Worm (Caenorhabditis elegans) whole organism, L4 larva: ENCODE measurements around the gene arrd-15.

Experiments used
- D1046.2 ChIP-seq: fragments of 200-800 bp; sonication (Bioruptor generic); IDR thresholded peaks from 2 replicates; pipeline ENCODE4 v1.3.6; 2022; ENCODE audit warnings: missing genetic modification characterization, missing compliant biosample characterization
- F37D6.2 ChIP-seq: sonication (generic microtip); optimal IDR thresholded peaks from 2 replicates; lab custom pipeline; 2016; ENCODE audit warnings: mild to moderate bottlenecking, missing genetic modification characterization, missing compliant biosample characterization
- F49E8.2 ChIP-seq: sonication (generic microtip); optimal IDR thresholded peaks from 2 replicates; lab custom pipeline; 2016; ENCODE audit warnings: missing compliant biosample characterization, mild to moderate bottlenecking, missing genetic modification characterization, borderline replicate concordance
- R02D3.7 ChIP-seq: fragments of 150-350 bp; sonication (generic microtip); optimal IDR thresholded peaks from 3 replicates; lab custom pipeline; 2014; ENCODE audit warnings: missing biosample characterization, missing genetic modification characterization
- T20F7.1 ChIP-seq: fragments of 200-800 bp; sonication (Bioruptor generic); optimal IDR thresholded peaks from 2 replicates; lab custom pipeline; 2018; ENCODE audit warnings: mild to moderate bottlenecking, missing genetic modification characterization, missing compliant biosample characterization
- ZK337.2 ChIP-seq: fragments of 200-800 bp; sonication (Bioruptor generic); IDR thresholded peaks from 2 replicates; pipeline ENCODE4 v1.3.6; 2022; ENCODE audit warnings: missing genetic modification reagents, missing genetic modification characterization, missing compliant biosample characterization
- aha-1 ChIP-seq: fragments of 150-350 bp; peaks from one replicate; lab custom pipeline; 2014; ENCODE audit warnings: missing biosample characterization, missing genetic modification characterization
- ama-1 ChIP-seq: fragments of 150-350 bp; optimal IDR thresholded peaks from 2 replicates; lab custom pipeline; 2014; ENCODE audit warnings: inconsistent platforms, mixed read lengths
- ceh-82 ChIP-seq: sonication (generic microtip); optimal IDR thresholded peaks from 2 replicates; lab custom pipeline; 2017; ENCODE audit warnings: missing biosample characterization, missing genetic modification characterization
- ces-1 ChIP-seq: fragments of 150-350 bp; sonication (generic microtip); optimal IDR thresholded peaks from 4 replicates; lab custom pipeline; 2014; ENCODE audit warnings: missing biosample characterization, missing genetic modification reagents, missing genetic modification characterization
- dmd-6 ChIP-seq: fragments of 200-800 bp; sonication (Bioruptor generic); IDR thresholded peaks from 2 replicates; pipeline ENCODE4 v1.3.6; 2022; ENCODE audit warnings: missing genetic modification reagents, missing genetic modification characterization, missing compliant biosample characterization
- dmd-8 ChIP-seq: fragments of 200-800 bp; sonication (Bioruptor generic); IDR thresholded peaks from 2 replicates; pipeline ENCODE4 v1.3.6; 2022; ENCODE audit warnings: missing genetic modification characterization, missing compliant biosample characterization
- duxl-1 ChIP-seq: sonication (generic microtip); optimal IDR thresholded peaks from 2 replicates; lab custom pipeline; 2016; ENCODE audit warnings: mild to moderate bottlenecking, missing genetic modification characterization, moderate library complexity, missing compliant biosample characterization; ENCODE audit not compliant: poor library complexity
- dve-1 ChIP-seq: sonication (generic microtip); optimal IDR thresholded peaks from 2 replicates; lab custom pipeline; 2017; ENCODE audit warnings: antibody characterized with exemption, mild to moderate bottlenecking, missing genetic modification characterization, missing compliant biosample characterization; ENCODE audit not compliant: insufficient read depth
- egl-43 ChIP-seq: fragments of 200-800 bp; sonication (Bioruptor generic); IDR thresholded peaks from 2 replicates; pipeline ENCODE4 v1.3.6; 2022; ENCODE audit warnings: missing genetic modification reagents, missing genetic modification characterization, missing compliant biosample characterization
- hlh-11 ChIP-seq: fragments of 200-800 bp; sonication (Bioruptor generic); optimal IDR thresholded peaks from 2 replicates; lab custom pipeline; 2018; ENCODE audit warnings: mild to moderate bottlenecking, missing genetic modification characterization, missing compliant biosample characterization
- hlh-30 ChIP-seq: sonication (generic microtip); optimal IDR thresholded peaks from 2 replicates; lab custom pipeline; 2017; ENCODE audit warnings: antibody characterized with exemption, mild to moderate bottlenecking, missing genetic modification characterization, missing compliant biosample characterization; ENCODE audit not compliant: insufficient read depth
- hmg-1.1 ChIP-seq: fragments of 200-800 bp; sonication (Bioruptor generic); IDR thresholded peaks from 2 replicates; pipeline ENCODE4 v1.3.6; 2022; ENCODE audit warnings: missing genetic modification reagents, missing genetic modification characterization, missing compliant biosample characterization
- lin-1 ChIP-seq: fragments of 200-800 bp; sonication (Bioruptor generic); IDR thresholded peaks from 2 replicates; pipeline ENCODE4 v1.3.6; 2022; ENCODE audit warnings: missing genetic modification reagents, missing genetic modification characterization, missing compliant biosample characterization
- lin-13 ChIP-seq: fragments of 150-350 bp; optimal IDR thresholded peaks from 2 replicates; lab custom pipeline; 2014; ENCODE audit warnings: missing biosample characterization, missing genetic modification reagents, missing genetic modification characterization
- lin-29 ChIP-seq: fragments of 200-800 bp; sonication (Bioruptor generic); IDR thresholded peaks from 2 replicates; pipeline ENCODE4 v1.3.6; 2022; ENCODE audit warnings: missing genetic modification reagents, missing genetic modification characterization, missing compliant biosample characterization
- lsy-2 ChIP-seq, 2 experiments: fragments of 150-350 bp in 1 of 2; sonication (generic microtip) in 1 of 2; optimal IDR thresholded peaks; 2 replicates each; lab custom pipeline; 2014 to 2017; ENCODE audit warnings: missing biosample characterization in 2 of 2, missing genetic modification characterization in 2 of 2
- mep-1 ChIP-seq: fragments of 150-350 bp; sonication (generic microtip); optimal IDR thresholded peaks from 3 replicates; lab custom pipeline; 2014; ENCODE audit warnings: missing biosample characterization, missing genetic modification characterization
- mxl-3 ChIP-seq: fragments of 200-800 bp; sonication (Bioruptor generic); optimal IDR thresholded peaks from 2 replicates; lab custom pipeline; 2018; ENCODE audit warnings: mild to moderate bottlenecking, missing genetic modification characterization, missing compliant biosample characterization
- nhr-10 ChIP-seq: fragments of 150-350 bp; optimal IDR thresholded peaks from 2 replicates; lab custom pipeline; 2014; ENCODE audit warnings: missing biosample characterization, missing genetic modification characterization
- nhr-102 ChIP-seq: sonication (generic microtip); optimal IDR thresholded peaks from 2 replicates; lab custom pipeline; 2016; ENCODE audit warnings: mild to moderate bottlenecking, missing genetic modification characterization, moderate library complexity, missing compliant biosample characterization
- nhr-11 ChIP-seq: fragments of 150-350 bp; optimal IDR thresholded peaks from 2 replicates; lab custom pipeline; 2014; ENCODE audit warnings: missing biosample characterization, missing genetic modification characterization
- nhr-237 ChIP-seq: sonication (generic microtip); optimal IDR thresholded peaks from 2 replicates; lab custom pipeline; 2017; ENCODE audit warnings: missing biosample characterization, missing genetic modification characterization
- nhr-25 ChIP-seq: sonication (generic microtip); optimal IDR thresholded peaks from 2 replicates; lab custom pipeline; 2017; ENCODE audit warnings: missing genetic modification characterization, mild to moderate bottlenecking, missing compliant biosample characterization, antibody characterized with exemption, moderate library complexity, borderline replicate concordance; ENCODE audit not compliant: insufficient read depth
- nhr-28 ChIP-seq: fragments of 150-350 bp; optimal IDR thresholded peaks from 2 replicates; lab custom pipeline; 2014; ENCODE audit warnings: missing biosample characterization, missing genetic modification characterization
- nhr-42 ChIP-seq: fragments of 200-800 bp; sonication (Bioruptor generic); IDR thresholded peaks from 2 replicates; pipeline ENCODE4 v1.3.6; 2022; ENCODE audit warnings: missing genetic modification characterization, missing compliant biosample characterization
- nhr-48 ChIP-seq: sonication (generic microtip); optimal IDR thresholded peaks from 2 replicates; lab custom pipeline; 2016; ENCODE audit warnings: mild to moderate bottlenecking, missing genetic modification characterization, missing compliant biosample characterization
- nhr-77 ChIP-seq: fragments of 150-350 bp; optimal IDR thresholded peaks from 2 replicates; lab custom pipeline; 2014; ENCODE audit warnings: missing biosample characterization, missing genetic modification characterization
- pha-4 ChIP-seq, 2 experiments: fragments of 150-350 bp in 1 of 2; fragments of 200-800 bp in 1 of 2; sonication (Bioruptor generic) in 1 of 2; IDR thresholded peaks in 1 of 2; optimal IDR thresholded peaks in 1 of 2; 2 replicates each; pipeline versions ENCODE4 v1.3.6 to Lab custom; 2014 to 2022; ENCODE audit warnings: missing genetic modification characterization in 2 of 2, missing genetic modification reagents in 2 of 2, missing biosample characterization in 1 of 2, missing compliant biosample characterization in 1 of 2
- php-3 ChIP-seq: fragments of 200-800 bp; sonication (Bioruptor generic); IDR thresholded peaks from 2 replicates; pipeline ENCODE4 v1.3.6; 2022; ENCODE audit warnings: missing genetic modification reagents, missing genetic modification characterization, missing compliant biosample characterization
- rbr-2 ChIP-seq: sonication (generic microtip); optimal IDR thresholded peaks from 2 replicates; lab custom pipeline; 2016; ENCODE audit warnings: missing genotype, missing genetic modification characterization, missing compliant biosample characterization
- spr-1 ChIP-seq: sonication (generic microtip); optimal IDR thresholded peaks from 2 replicates; lab custom pipeline; 2016; ENCODE audit warnings: mild to moderate bottlenecking, missing genetic modification characterization, missing compliant biosample characterization
- tra-1 ChIP-seq: fragments of 200-800 bp; sonication (Bioruptor generic); IDR thresholded peaks from 2 replicates; pipeline ENCODE4 v1.3.6; 2022; ENCODE audit warnings: missing genetic modification reagents, missing genetic modification characterization, missing compliant biosample characterization
- unc-62 ChIP-seq, 3 experiments: fragments of 150-350 bp in 1 of 3; sonication (generic microtip); optimal IDR thresholded peaks in 2 of 3; peaks in 1 of 3; 1 replicate in 1 of 3; 2 replicates in 2 of 3; lab custom pipeline; 2014 to 2017; ENCODE audit warnings: missing biosample characterization in 3 of 3, missing genetic modification characterization in 3 of 3, missing genetic modification reagents in 3 of 3, missing genotype in 1 of 3
- zip-11 ChIP-seq: fragments of 200-800 bp; sonication (Bioruptor generic); IDR thresholded peaks from 2 replicates; pipeline ENCODE4 v1.3.6; 2022; ENCODE audit warnings: missing genetic modification characterization, missing compliant biosample characterization
- ztf-11 ChIP-seq: fragments of 150-350 bp; optimal IDR thresholded peaks from 2 replicates; lab custom pipeline; 2014; ENCODE audit warnings: missing biosample characterization, missing genetic modification characterization

The arrd-15 gene

ce11 chrIII:8929723-8930122 lies at the start of gene arrd-15:
arrd-15 (plus strand) TSS chrIII:8930023.
- TF ChIP-seq nhr-237 (no peak), aha-1 (peak; percentile 51)

ce11 chrIII:8882333-8882732 lies 47.5 kb upstream of the arrd-15 start:
- TF ChIP-seq R02D3.7 (tag; lab: Kevin White, UChicago) (no peak), egl-43 (GFP tag; lab: Robert Waterston, UW) (no peak), ama-1 (lab: Kevin White, UChicago) (no peak), dmd-8 (GFP tag; lab: Robert Waterston, UW) (no peak), duxl-1 (tag; lab: Kevin White, UChicago) (no peak), php-3 (GFP tag; lab: Robert Waterston, UW) (no peak), unc-62 (GFP tag; optimal IDR thresholded peaks at IDR 0.05 in 1 of 2; lab: Kevin White, UChicago) (peak in 1 of 2 experiments; percentile 74), unc-62 (tag; optimal IDR thresholded peaks at IDR 0.05; lab: Kevin White, UChicago) (no peak), nhr-28 (no peak), ZK337.2 (GFP tag; lab: Robert Waterston, UW) (no peak), aha-1 (peak; percentile 55), ces-1 (no peak), T20F7.1 (no peak), ceh-82 (no peak)

ce11 chrIII:8885150-8885549 lies 44.7 kb upstream of the arrd-15 start, which contains the start of gene svop-1:
svop-1 (minus strand) TSS chrIII:8885488.
- TF ChIP-seq unc-62 (GFP tag; optimal IDR thresholded peaks at IDR 0.05 in 1 of 2; lab: Kevin White, UChicago) (peak in 1 of 2 experiments; percentile 7), unc-62 (tag; optimal IDR thresholded peaks at IDR 0.05; lab: Kevin White, UChicago) (no peak), pha-4 (GFP tag; IDR thresholded peaks at IDR 0.05; lab: Robert Waterston, UW) (no peak), pha-4 (tag; optimal IDR thresholded peaks at IDR 0.05; lab: Kevin White, UChicago) (no peak), D1046.2 (GFP tag; lab: Robert Waterston, UW) (no peak)

- TF ChIP-seq hlh-30 (tag; lab: Kevin White, UChicago) (peak; percentile 40), lsy-2 (tag; optimal IDR thresholded peaks at IDR 0.05; lab: Kevin White, UChicago) (peak in 1 of 2 experiments; percentile 32), hmg-1.1 (peak; percentile 24; the same call in 1 of the 2 replicates), nhr-237 (no peak), unc-62 (GFP tag; optimal IDR thresholded peaks at IDR 0.05 in 1 of 2; lab: Kevin White, UChicago) (peak in 1 of 2 experiments; percentile 55), unc-62 (tag; optimal IDR thresholded peaks at IDR 0.05; lab: Kevin White, UChicago) (no peak), rbr-2 (peak; percentile 33), mep-1 (tag; lab: Kevin White, UChicago) (peak; percentile 20), lin-29 (GFP tag; lab: Robert Waterston, UW) (no peak), dve-1 (tag; lab: Kevin White, UChicago) (peak; percentile 16), dmd-6 (GFP tag; lab: Robert Waterston, UW) (no peak)
Observed at ce11 chrIII:8886309-8886708, 43.5 kb upstream of the arrd-15 start.

ce11 chrIII:8887184-8887801 lies 42.5 kb upstream of the arrd-15 start, which contains the start of gene famh-136:
famh-136 (plus strand) TSS chrIII:8887751.
- TF ChIP-seq nhr-10 (tag; lab: Kevin White, UChicago) (no peak), nhr-102 (tag; lab: Kevin White, UChicago) (peak; percentile 85), nhr-42 (GFP tag; lab: Robert Waterston, UW) (peak; percentile 64; the same call in 1 of the 2 replicates), F37D6.2 (tag; lab: Kevin White, UChicago) (peak; percentile 72), lin-13 (peak; percentile 83), spr-1 (peak; percentile 77), mxl-3 (GFP tag; lab: Kevin White, UChicago) (peak; percentile 41), lin-29 (GFP tag; lab: Robert Waterston, UW) (no peak), zip-11 (GFP tag; lab: Robert Waterston, UW) (no peak), php-3 (GFP tag; lab: Robert Waterston, UW) (peak; percentile 56), nhr-77 (tag; lab: Kevin White, UChicago) (peak; percentile 90), hlh-11 (tag; lab: Kevin White, UChicago) (peak; percentile 91), nhr-25 (tag; lab: Kevin White, UChicago) (no peak), tra-1 (GFP tag; lab: Robert Waterston, UW) (peak; percentile 51; the same call in 1 of the 2 replicates), nhr-48 (tag; lab: Kevin White, UChicago) (peak; percentile 79), ztf-11 (tag; lab: Kevin White, UChicago) (no peak), F49E8.2 (tag; lab: Kevin White, UChicago) (peak; percentile 11), nhr-11 (tag; lab: Kevin White, UChicago) (peak; percentile 75), pha-4 (GFP tag; IDR thresholded peaks at IDR 0.05; lab: Robert Waterston, UW) (peak; percentile 76), pha-4 (tag; optimal IDR thresholded peaks at IDR 0.05; lab: Kevin White, UChicago) (peak; percentile 89), lin-1 (GFP tag; lab: Robert Waterston, UW) (no peak)
